Worm (Caenorhabditis elegans) whole organism, early embryonic: Measurements from ENCODE around the gene ard-1.

ENCODE experiments used
- aly-1 ChIP-seq: sonication (generic microtip); optimal IDR thresholded peaks from 2 replicates; lab custom pipeline; 2016; ENCODE audit warnings: missing genetic modification characterization, missing compliant biosample characterization
- ama-1 ChIP-seq: fragments of 150-350 bp; optimal IDR thresholded peaks from 2 replicates; lab custom pipeline; 2014
- ets-7 ChIP-seq: sonication (generic microtip); optimal IDR thresholded peaks from 2 replicates; lab custom pipeline; 2016; ENCODE audit warnings: missing genotype, missing genetic modification characterization, missing compliant biosample characterization
- flt-1 ChIP-seq: fragments of 200-800 bp; sonication (Bioruptor generic); IDR thresholded peaks from 2 replicates; pipeline ENCODE4 v1.3.6; 2022; ENCODE audit warnings: missing genetic modification characterization, missing compliant biosample characterization
- hnd-1 ChIP-seq: sonication (generic microtip); optimal IDR thresholded peaks from 2 replicates; lab custom pipeline; 2016; ENCODE audit warnings: missing genetic modification characterization, missing compliant biosample characterization
- pes-1 ChIP-seq: fragments of 200-800 bp; sonication (Bioruptor generic); IDR thresholded peaks from 2 replicates; pipeline ENCODE4 v1.3.6; 2022; ENCODE audit warnings: missing genetic modification reagents, missing genetic modification characterization, missing compliant biosample characterization
- sea-1 ChIP-seq: fragments of 200-800 bp; sonication (Bioruptor generic); conservative IDR thresholded peaks from 2 replicates; pipeline ENCODE4 v1.3.6; 2022; ENCODE audit warnings: missing genetic modification characterization, missing compliant biosample characterization
- tbx-11 ChIP-seq: fragments of 200-800 bp; sonication (Bioruptor generic); IDR thresholded peaks from 2 replicates; pipeline ENCODE4 v1.3.6; 2022; ENCODE audit warnings: missing genetic modification characterization, missing compliant biosample characterization
- tbx-37 ChIP-seq: fragments of 200-800 bp; sonication (Bioruptor generic); conservative IDR thresholded peaks from 2 replicates; pipeline ENCODE4 v1.3.6; 2022; ENCODE audit warnings: missing genetic modification reagents, missing genetic modification characterization, missing compliant biosample characterization
- tra-4 ChIP-seq: sonication (generic microtip); optimal IDR thresholded peaks from 2 replicates; lab custom pipeline; 2017; ENCODE audit warnings: missing genetic modification characterization, missing compliant biosample characterization

DNA sequence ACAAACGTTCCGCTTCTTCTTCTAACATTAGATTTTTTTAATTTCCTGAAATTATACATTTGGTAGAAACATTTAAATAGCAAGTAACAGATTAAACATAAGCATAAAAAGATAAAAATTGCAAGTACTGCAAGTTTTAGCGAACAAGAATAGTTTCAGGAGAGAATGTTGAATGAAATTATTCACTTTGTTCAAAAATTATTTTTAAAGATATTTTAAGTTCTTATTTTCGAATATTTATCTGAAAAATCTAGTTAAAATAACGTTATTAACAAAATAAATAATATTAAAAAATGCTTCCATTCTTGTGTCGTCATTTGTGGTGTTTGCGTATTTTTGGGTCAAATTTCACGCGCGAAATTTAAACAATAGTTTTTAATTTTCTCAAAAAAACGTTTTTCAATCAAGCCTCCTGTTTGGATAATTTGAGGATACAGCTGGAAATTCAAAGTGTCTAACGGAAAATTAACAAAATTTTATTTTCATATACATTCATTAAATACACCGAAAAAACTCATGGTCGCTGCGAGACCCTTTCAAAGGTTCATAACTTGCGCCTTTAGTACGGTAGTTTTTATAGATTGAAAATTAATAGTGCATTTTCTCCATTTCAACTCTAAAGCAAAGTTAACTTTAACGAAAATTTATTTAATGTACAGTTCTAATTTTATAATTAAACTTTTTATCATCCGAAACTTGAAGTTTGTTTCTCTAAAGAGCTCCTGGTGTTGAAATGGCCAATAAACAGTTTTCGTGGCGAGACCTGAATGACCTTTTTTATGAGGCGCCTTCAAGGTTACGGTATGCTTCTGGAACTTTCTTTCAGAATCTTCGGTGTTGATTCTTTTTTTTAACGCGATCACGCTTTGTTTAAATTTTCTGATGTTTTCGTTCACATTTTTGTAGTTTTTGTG is 11.5 kb downstream of the ard-1 start, which contains the start of gene skih-2:
- TF ChIP-seq ama-1 (no peak), tbx-37 (no peak), flt-1 (no peak), hnd-1 (tag; lab: Kevin White, UChicago) (no peak), aly-1 (tag; lab: Kevin White, UChicago) (no peak), pes-1 (GFP tag; lab: Robert Waterston, UW) (no peak), sea-1 (GFP tag; lab: Robert Waterston, UW) (no peak), tbx-11 (GFP tag; lab: Robert Waterston, UW) (no peak), tra-4 (no peak), ets-7 (tag; lab: Kevin White, UChicago) (no peak)
